Fruit fly (Drosophila melanogaster) whole organism, prepupa: ENCODE results near the gene Vps37B.
A peak's percentile ranks its signal among the peaks of the same experiment; 100 is the strongest.

Experiments used
- CG11762 ChIP-seq: fragments of 200-800 bp; sonication (Bioruptor generic); optimal IDR thresholded peaks from 3 replicates; lab custom pipeline; 2016; ENCODE audit warnings: missing biosample characterization, missing genetic modification characterization; ENCODE audit not compliant: insufficient read depth
- CG11902 ChIP-seq: fragments of 200-800 bp; sonication (Bioruptor generic); optimal IDR thresholded peaks from 3 replicates; lab custom pipeline; 2016; ENCODE audit warnings: missing biosample characterization, missing genetic modification characterization
- CG1621 ChIP-seq: fragments of 200-800 bp; sonication (Bioruptor generic); optimal IDR thresholded peaks from 3 replicates; lab custom pipeline; 2018; ENCODE audit warnings: missing biosample characterization, mild to moderate bottlenecking, missing genetic modification characterization
- CG16779 ChIP-seq: fragments of 200-800 bp; sonication (Bioruptor generic); optimal IDR thresholded peaks from 3 replicates; lab custom pipeline; 2017; ENCODE audit warnings: missing biosample characterization, mild to moderate bottlenecking, missing genetic modification characterization
- CG3032 ChIP-seq: fragments of 200-800 bp; optimal IDR thresholded peaks from 2 replicates; lab custom pipeline; 2019; ENCODE audit warnings: missing biosample characterization, mild to moderate bottlenecking, missing genetic modification characterization, moderate library complexity
- CG31627 ChIP-seq: fragments of 200-800 bp; sonication (Bioruptor generic); optimal IDR thresholded peaks from 3 replicates; lab custom pipeline; 2016; ENCODE audit warnings: missing biosample characterization, missing genetic modification characterization
- CG4318 ChIP-seq: fragments of 200-800 bp; sonication (Bioruptor generic); optimal IDR thresholded peaks from 3 replicates; lab custom pipeline; 2017; ENCODE audit warnings: missing biosample characterization, mild to moderate bottlenecking, missing genetic modification characterization
- CG6276 ChIP-seq: fragments of 200-800 bp; sonication (Bioruptor generic); optimal IDR thresholded peaks from 2 replicates; lab custom pipeline; 2017; ENCODE audit warnings: missing biosample characterization, mild to moderate bottlenecking, missing genetic modification characterization
- CG6808 ChIP-seq: fragments of 200-800 bp; sonication (Bioruptor generic); optimal IDR thresholded peaks from 3 replicates; lab custom pipeline; 2017; ENCODE audit warnings: missing biosample characterization, missing genetic modification characterization, mild to moderate bottlenecking, moderate library complexity, missing genetic modification reagents
- CG6854 ChIP-seq: fragments of 200-800 bp; sonication (Bioruptor generic); optimal IDR thresholded peaks from 2 replicates; lab custom pipeline; 2017; ENCODE audit warnings: missing biosample characterization, mild to moderate bottlenecking, missing genetic modification characterization
- CG8119 ChIP-seq: fragments of 200-800 bp; sonication (Bioruptor generic); IDR thresholded peaks from 3 replicates; pipeline ENCODE4 v1.3.6; 2022; ENCODE audit warnings: missing biosample characterization, missing genetic modification characterization
- CG8319 ChIP-seq: fragments of 200-800 bp; sonication (Bioruptor generic); optimal IDR thresholded peaks from 3 replicates; lab custom pipeline; 2016; ENCODE audit warnings: missing biosample characterization, missing genetic modification characterization
- CG9139 ChIP-seq: fragments of 200-800 bp; sonication (Bioruptor generic); optimal IDR thresholded peaks from 3 replicates; lab custom pipeline; 2017; ENCODE audit warnings: missing biosample characterization, mild to moderate bottlenecking, missing genetic modification characterization
- Eip75B ChIP-seq: fragments of 200-800 bp; sonication (Bioruptor generic); optimal IDR thresholded peaks from 3 replicates; lab custom pipeline; 2016; ENCODE audit warnings: missing biosample characterization, missing genetic modification characterization
- Eip78C ChIP-seq: fragments of 200-800 bp; sonication (Bioruptor generic); peaks from one replicate; lab custom pipeline; 2016; ENCODE audit warnings: missing biosample characterization, missing genetic modification characterization
- Ets96B ChIP-seq: fragments of 200-800 bp; optimal IDR thresholded peaks from 2 replicates; lab custom pipeline; 2019; ENCODE audit warnings: missing biosample characterization, mild to moderate bottlenecking, missing genetic modification characterization, moderate library complexity
- Gug ChIP-seq: fragments of 200-800 bp; sonication (Bioruptor generic); IDR thresholded peaks from 2 replicates; pipeline ENCODE4 v1.3.6; 2022; ENCODE audit warnings: missing biosample characterization, missing genetic modification characterization
- Hr4 ChIP-seq: fragments of 200-800 bp; sonication (Bioruptor generic); optimal IDR thresholded peaks from 3 replicates; lab custom pipeline; 2016; ENCODE audit warnings: missing biosample characterization, missing genetic modification characterization
- Lpt ChIP-seq: fragments of 200-800 bp; sonication (Bioruptor generic); optimal IDR thresholded peaks from 3 replicates; lab custom pipeline; 2016; ENCODE audit warnings: missing biosample characterization, missing genetic modification characterization
- Smox ChIP-seq: fragments of 200-800 bp; sonication (Bioruptor generic); optimal IDR thresholded peaks from 3 replicates; lab custom pipeline; 2016; ENCODE audit warnings: missing biosample characterization, missing genetic modification characterization
- Sox14 ChIP-seq: fragments of 200-800 bp; sonication (Bioruptor generic); optimal IDR thresholded peaks from 3 replicates; lab custom pipeline; 2016; ENCODE audit warnings: missing biosample characterization, missing genetic modification characterization
- acj6 ChIP-seq: fragments of 200-800 bp; sonication (Bioruptor generic); optimal IDR thresholded peaks from 3 replicates; lab custom pipeline; 2016; ENCODE audit warnings: missing biosample characterization, missing genetic modification characterization
- dac ChIP-seq: fragments of 200-800 bp; sonication (Bioruptor generic); optimal IDR thresholded peaks from 2 replicates; lab custom pipeline; 2017; ENCODE audit warnings: missing biosample characterization, mild to moderate bottlenecking, missing genetic modification characterization
- dsx ChIP-seq: fragments of 200-800 bp; optimal IDR thresholded peaks from 3 replicates; lab custom pipeline; 2019; ENCODE audit warnings: missing biosample characterization, mild to moderate bottlenecking, missing genetic modification characterization, moderate library complexity; ENCODE audit not compliant: poor library complexity, severe bottlenecking
- esn ChIP-seq: fragments of 200-800 bp; sonication (Bioruptor generic); optimal IDR thresholded peaks from 2 replicates; lab custom pipeline; 2016; ENCODE audit warnings: missing biosample characterization, mild to moderate bottlenecking, missing genetic modification characterization, moderate library complexity
- fd59A ChIP-seq: fragments of 200-800 bp; sonication (Bioruptor generic); optimal IDR thresholded peaks from 2 replicates; lab custom pipeline; 2017; ENCODE audit warnings: missing biosample characterization, mild to moderate bottlenecking, missing genetic modification characterization, missing genetic modification reagents
- fkh ChIP-seq: fragments of 200-800 bp; sonication (Bioruptor generic); optimal IDR thresholded peaks from 3 replicates; lab custom pipeline; 2017; ENCODE audit warnings: missing biosample characterization, mild to moderate bottlenecking, missing genetic modification characterization, moderate library complexity
- lz ChIP-seq: fragments of 200-800 bp; sonication (Bioruptor generic); optimal IDR thresholded peaks from 3 replicates; lab custom pipeline; 2016; ENCODE audit warnings: missing biosample characterization, missing genetic modification characterization
- pdm3 ChIP-seq: fragments of 200-800 bp; sonication (Bioruptor generic); optimal IDR thresholded peaks from 3 replicates; lab custom pipeline; 2016; ENCODE audit warnings: missing biosample characterization, missing genetic modification characterization
- salr ChIP-seq, 2 experiments: fragments of 200-800 bp; sonication (Bioruptor generic); optimal IDR thresholded peaks; 3 replicates each; lab custom pipeline; 2016 to 2018; ENCODE audit warnings: missing biosample characterization in 2 of 2, missing genetic modification characterization in 2 of 2, mild to moderate bottlenecking in 1 of 2
- spab ChIP-seq: fragments of 200-800 bp; sonication (Bioruptor generic); optimal IDR thresholded peaks from 2 replicates; lab custom pipeline; 2017; ENCODE audit warnings: missing biosample characterization, mild to moderate bottlenecking, missing genetic modification characterization, missing genetic modification reagents
- svp ChIP-seq: fragments of 200-800 bp; sonication (Bioruptor generic); peaks from one replicate; lab custom pipeline; 2016; ENCODE audit warnings: missing biosample characterization, missing genetic modification characterization
- topi ChIP-seq: fragments of 200-800 bp; sonication (Bioruptor generic); optimal IDR thresholded peaks from 3 replicates; lab custom pipeline; 2016; ENCODE audit warnings: missing biosample characterization, missing genetic modification characterization
- vri ChIP-seq: fragments of 200-800 bp; sonication (Bioruptor generic); optimal IDR thresholded peaks from 3 replicates; lab custom pipeline; 2016; ENCODE audit warnings: missing biosample characterization, mild to moderate bottlenecking, missing genetic modification characterization

Vps37B gene

DNA sequence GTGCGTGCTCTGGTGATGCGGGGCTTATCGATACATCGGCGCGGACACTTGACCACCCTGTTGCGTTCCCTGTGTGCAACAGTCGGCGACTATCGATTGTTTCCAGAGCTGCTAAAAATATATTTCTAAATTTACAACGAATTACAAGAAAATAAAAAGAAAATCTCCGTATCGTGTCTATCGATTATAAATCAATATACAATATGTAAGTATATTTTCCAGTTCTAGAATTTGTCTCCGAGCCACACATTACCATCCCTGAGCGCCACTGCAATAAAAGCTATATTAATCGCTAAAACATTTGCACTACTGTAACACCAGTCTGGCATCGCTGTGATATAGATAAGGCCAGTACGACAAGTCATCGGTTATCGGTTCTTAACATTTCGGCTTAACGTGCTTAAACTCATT lies 6.2 kb downstream of the Vps37B start, which contains the start of the genes Kat60 and Mms19 (continued):
- peak; percentile 80 for TF ChIP-seq CG31627 (GFP tag; lab: Kevin White, UChicago)
- peak; percentile 77 for TF ChIP-seq lz
- no peak for TF ChIP-seq salr (GFP tag; optimal IDR thresholded peaks at IDR 0.05; lab: Kevin White, UChicago)
- no peak for TF ChIP-seq acj6 (GFP tag; lab: Kevin White, UChicago)
- TF ChIP-seq Ets96B, result peak; percentile 48
- no peak for TF ChIP-seq fkh (GFP tag; lab: Kevin White, UChicago)
- no peak for TF ChIP-seq CG11762

DNA sequence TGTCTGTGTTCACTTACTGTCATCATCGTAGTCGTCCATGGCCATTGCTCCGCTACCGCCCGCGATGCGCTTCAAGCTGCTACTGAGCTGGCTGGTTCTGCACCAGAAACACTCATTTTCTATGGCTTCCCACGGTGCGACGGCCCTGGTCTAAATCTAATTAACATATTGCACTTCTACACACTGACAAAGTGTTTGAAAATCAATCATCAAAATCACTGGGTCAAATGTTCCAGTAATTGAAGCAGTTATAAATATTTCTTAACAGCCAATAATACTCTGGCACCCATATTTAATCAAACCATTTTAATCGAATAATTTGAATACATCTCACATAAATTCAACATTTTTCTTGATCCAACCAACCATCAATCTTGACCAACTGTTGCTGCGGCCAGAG lies 11.3 kb downstream of the Vps37B start, which contains the start of gene rtp:
Gene rtp, minus strand, starts transcription at position 101 of the 400 bp plus-strand sequence.
- TF ChIP-seq Sox14 (GFP tag; lab: Kevin White, UChicago) (no peak), acj6 (GFP tag; lab: Kevin White, UChicago) (no peak), Gug (GFP tag; lab: Robert Waterston, UW) (no peak), CG11902 (no peak), fd59A (GFP tag; lab: Kevin White, UChicago) (no peak)

DNA sequence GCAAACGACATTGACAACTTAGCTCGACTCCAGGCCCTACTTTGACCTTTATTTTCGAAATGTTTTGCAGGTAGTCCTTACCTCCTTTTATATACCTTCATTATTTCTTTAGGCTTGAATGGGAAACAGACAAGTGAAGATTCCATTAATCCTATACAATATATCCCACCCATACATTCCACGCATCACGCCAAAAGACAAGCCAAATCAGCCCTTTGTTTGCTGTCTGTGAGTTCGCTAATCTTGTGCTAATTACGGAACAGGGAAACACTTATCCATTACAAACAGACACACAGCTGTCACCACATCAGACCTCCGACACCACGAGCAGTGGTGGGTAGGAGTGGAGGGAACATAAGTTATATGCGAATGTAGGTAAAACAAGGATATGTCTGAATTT lies 14.8 kb downstream of the Vps37B start, which contains the start of gene CG33293:
Gene CG33293, minus strand, starts transcription at position 15 of the 400 bp plus-strand sequence.
- TF ChIP-seq Smox (GFP tag; lab: Kevin White, UChicago), result no peak
- TF ChIP-seq CG6808 (GFP tag; lab: Kevin White, UChicago), result no peak
- no peak for TF ChIP-seq dac (GFP tag; lab: Kevin White, UChicago)
- TF ChIP-seq CG4318 (GFP tag; lab: Kevin White, UChicago), result no peak
- no peak for TF ChIP-seq CG1621 (tag; lab: Kevin White, UChicago)
- TF ChIP-seq CG6276 (GFP tag; lab: Kevin White, UChicago), result no peak
- TF ChIP-seq topi (GFP tag; lab: Kevin White, UChicago), result no peak
- TF ChIP-seq esn, result no peak
- TF ChIP-seq CG16779, result no peak
- TF ChIP-seq CG8119 (GFP tag; lab: Robert Waterston, UW), result no peak
- TF ChIP-seq Hr4, result no peak

- TF ChIP-seq lz (no peak), esn (no peak), acj6 (GFP tag; lab: Kevin White, UChicago) (no peak), spab (no peak), CG9139 (GFP tag; lab: Kevin White, UChicago) (no peak), vri (GFP tag; lab: Kevin White, UChicago) (peak; percentile 43), pdm3 (GFP tag; lab: Kevin White, UChicago) (no peak), CG8319 (no peak), Eip75B (no peak), Eip78C (peak; percentile 25), CG11902 (no peak), fd59A (GFP tag; lab: Kevin White, UChicago) (no peak), svp (GFP tag; lab: Kevin White, UChicago) (peak; percentile 86), Lpt (GFP tag; lab: Kevin White, UChicago) (no peak), dsx (GFP tag; lab: Kevin White, UChicago) (no peak), Hr4 (no peak), CG1621 (tag; lab: Kevin White, UChicago) (no peak), CG6854 (GFP tag; lab: Kevin White, UChicago) (peak; percentile 20)
- TF ChIP-seq, all 60 proteins: peak for 4
These were observed 21.0 kb downstream of the Vps37B start for dm6 chr3R:5246950-5247349.

DNA sequence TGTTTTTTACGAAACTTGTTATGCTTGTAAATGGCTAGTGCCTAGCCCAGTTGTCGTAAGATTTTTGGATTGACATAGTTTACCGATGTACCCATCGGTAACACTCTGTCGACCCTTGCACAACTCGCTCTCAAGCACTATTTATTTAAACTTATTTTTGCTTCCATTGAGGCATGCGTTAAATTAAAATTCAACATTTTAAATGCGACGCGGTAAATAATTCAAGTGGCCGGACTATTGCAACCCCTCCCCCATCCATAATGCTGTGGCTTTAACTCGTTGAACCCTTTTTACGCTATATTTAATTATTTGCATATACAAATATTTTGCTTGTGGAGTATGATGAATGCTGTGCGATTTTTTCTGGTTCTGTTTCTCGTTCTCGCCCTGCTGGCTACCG lies 23.4 kb downstream of the Vps37B start:
- TF ChIP-seq Eip78C (peak; percentile 61), CG3032 (tag; lab: Kevin White, UChicago) (peak; percentile 6), Sox14 (GFP tag; lab: Kevin White, UChicago) (no peak)
